Worm (Caenorhabditis elegans) whole organism, L2 larva: Measurements from ENCODE around the gene R102.4.
A peak's percentile ranks its signal among the peaks of the same experiment; 100 is the strongest.

ENCODE experiments used
- C34F6.9 ChIP-seq: fragments of 150-350 bp; optimal IDR thresholded peaks from 2 replicates; lab custom pipeline; 2014; ENCODE audit warnings: missing biosample characterization, missing genetic modification characterization
- F13H6.1 ChIP-seq: sonication (generic microtip); optimal IDR thresholded peaks from 2 replicates; lab custom pipeline; 2016; ENCODE audit warnings: missing genetic modification characterization, missing compliant biosample characterization
- R02D3.7 ChIP-seq: fragments of 150-350 bp; optimal IDR thresholded peaks from 2 replicates; lab custom pipeline; 2014; ENCODE audit warnings: missing biosample characterization, missing genetic modification characterization
- Y55F3AM.14 ChIP-seq: fragments of 200-800 bp; sonication (Bioruptor generic); optimal IDR thresholded peaks from 2 replicates; lab custom pipeline; 2018; ENCODE audit warnings: mild to moderate bottlenecking, missing genetic modification characterization, missing compliant biosample characterization
- ZK546.5 ChIP-seq: sonication (generic microtip); optimal IDR thresholded peaks from 2 replicates; lab custom pipeline; 2017; ENCODE audit warnings: missing biosample characterization, missing genetic modification characterization
- alr-1 ChIP-seq: fragments of 150-350 bp; optimal IDR thresholded peaks from 2 replicates; lab custom pipeline; 2014; ENCODE audit warnings: missing biosample characterization, missing genetic modification characterization
- aly-2 ChIP-seq: fragments of 150-350 bp; optimal IDR thresholded peaks from 2 replicates; lab custom pipeline; 2014; ENCODE audit warnings: missing biosample characterization, missing genetic modification characterization
- blmp-1 ChIP-seq: sonication (generic microtip); optimal IDR thresholded peaks from 2 replicates; lab custom pipeline; 2017; ENCODE audit warnings: missing genetic modification characterization, mild to moderate bottlenecking, missing compliant biosample characterization, antibody characterized with exemption, moderate library complexity; ENCODE audit not compliant: insufficient read depth
- ceh-16 ChIP-seq: fragments of 150-350 bp; optimal IDR thresholded peaks from 2 replicates; lab custom pipeline; 2014; ENCODE audit warnings: missing biosample characterization, missing genetic modification characterization
- ceh-82 ChIP-seq: fragments of 150-350 bp; optimal IDR thresholded peaks from 2 replicates; lab custom pipeline; 2014; ENCODE audit warnings: missing biosample characterization, missing genetic modification characterization
- crh-2 ChIP-seq: sonication (generic microtip); optimal IDR thresholded peaks from 2 replicates; lab custom pipeline; 2017; ENCODE audit warnings: missing biosample characterization, missing genetic modification characterization
- dmd-4 ChIP-seq: sonication (generic microtip); optimal IDR thresholded peaks from 2 replicates; lab custom pipeline; 2017; ENCODE audit warnings: missing biosample characterization, missing genetic modification characterization
- elt-3 ChIP-seq: sonication (generic microtip); optimal IDR thresholded peaks from 2 replicates; lab custom pipeline; 2017; ENCODE audit warnings: missing biosample characterization, missing genetic modification characterization
- fos-1 ChIP-seq: fragments of 150-350 bp; optimal IDR thresholded peaks from 2 replicates; lab custom pipeline; 2014; ENCODE audit warnings: missing biosample characterization, missing genetic modification characterization
- gmeb-1 ChIP-seq: fragments of 150-350 bp; optimal IDR thresholded peaks from 2 replicates; lab custom pipeline; 2014; ENCODE audit warnings: missing biosample characterization, missing genetic modification characterization
- lin-11 ChIP-seq: fragments of 150-350 bp; sonication (generic microtip); optimal IDR thresholded peaks from 2 replicates; lab custom pipeline; 2014; ENCODE audit warnings: missing biosample characterization, missing genetic modification characterization, inconsistent platforms, mixed read lengths
- lin-13 ChIP-seq: fragments of 150-350 bp; optimal IDR thresholded peaks from 2 replicates; lab custom pipeline; 2014; ENCODE audit warnings: missing biosample characterization, missing genetic modification reagents, missing genetic modification characterization
- lin-39 ChIP-seq: fragments of 150-350 bp; optimal IDR thresholded peaks from 2 replicates; lab custom pipeline; 2014; ENCODE audit warnings: missing biosample characterization, missing genetic modification reagents, missing genetic modification characterization
- lsy-2 ChIP-seq, 2 experiments: fragments of 150-350 bp in 1 of 2; sonication (generic microtip) in 1 of 2; optimal IDR thresholded peaks; 2 replicates each; lab custom pipeline; 2014 to 2017; ENCODE audit warnings: missing biosample characterization in 2 of 2, missing genetic modification characterization in 2 of 2
- mab-5 ChIP-seq: fragments of 150-350 bp; optimal IDR thresholded peaks from 2 replicates; lab custom pipeline; 2014; ENCODE audit warnings: missing biosample characterization, missing genetic modification characterization
- mbf-1 ChIP-seq: sonication (generic microtip); optimal IDR thresholded peaks from 2 replicates; lab custom pipeline; 2017; ENCODE audit warnings: missing biosample characterization, missing genetic modification characterization
- mdl-1 ChIP-seq, 2 experiments: fragments of 150-350 bp in 1 of 2; sonication (generic microtip) in 1 of 2; optimal IDR thresholded peaks; 2 replicates each; lab custom pipeline; 2017; ENCODE audit warnings: missing biosample characterization in 2 of 2, missing genetic modification characterization in 2 of 2
- nhr-10 ChIP-seq: sonication (generic microtip); optimal IDR thresholded peaks from 2 replicates; lab custom pipeline; 2017; ENCODE audit warnings: missing biosample characterization, missing genetic modification characterization
- nhr-11 ChIP-seq: fragments of 150-350 bp; optimal IDR thresholded peaks from 2 replicates; lab custom pipeline; 2014; ENCODE audit warnings: missing biosample characterization, missing genetic modification characterization
- nhr-12 ChIP-seq: fragments of 150-350 bp; optimal IDR thresholded peaks from 2 replicates; lab custom pipeline; 2014; ENCODE audit warnings: missing biosample characterization, missing genetic modification characterization
- nhr-129 ChIP-seq: fragments of 150-350 bp; optimal IDR thresholded peaks from 2 replicates; lab custom pipeline; 2014; ENCODE audit warnings: missing biosample characterization, missing genetic modification characterization
- nhr-21 ChIP-seq: fragments of 150-350 bp; optimal IDR thresholded peaks from 2 replicates; lab custom pipeline; 2014; ENCODE audit warnings: missing biosample characterization, missing genetic modification characterization
- nhr-23 ChIP-seq: fragments of 150-350 bp; optimal IDR thresholded peaks from 2 replicates; lab custom pipeline; 2014; ENCODE audit warnings: missing biosample characterization, missing genetic modification reagents, missing genetic modification characterization
- peb-1 ChIP-seq: fragments of 150-350 bp; optimal IDR thresholded peaks from 2 replicates; lab custom pipeline; 2014; ENCODE audit warnings: missing biosample characterization, missing genetic modification characterization
- sem-4 ChIP-seq: fragments of 150-350 bp; optimal IDR thresholded peaks from 2 replicates; lab custom pipeline; 2014; ENCODE audit warnings: missing biosample characterization, missing genetic modification reagents, missing genetic modification characterization
- sma-3 ChIP-seq: sonication (generic microtip); optimal IDR thresholded peaks from 2 replicates; lab custom pipeline; 2016; ENCODE audit warnings: missing genetic modification reagents, missing genetic modification characterization, missing compliant biosample characterization
- sma-9 ChIP-seq, 2 experiments: fragments of 150-350 bp in 1 of 2; sonication (generic microtip) in 1 of 2; optimal IDR thresholded peaks; 2 replicates each; lab custom pipeline; 2014 to 2016; ENCODE audit warnings: missing genetic modification characterization in 2 of 2, mild to moderate bottlenecking in 1 of 2, missing biosample characterization in 1 of 2, missing compliant biosample characterization in 1 of 2, missing genetic modification reagents in 1 of 2, moderate library complexity in 1 of 2
- snpc-4 ChIP-seq: fragments of 150-350 bp; optimal IDR thresholded peaks from 2 replicates; lab custom pipeline; 2014; ENCODE audit warnings: missing biosample characterization, missing genetic modification characterization
- unc-39 ChIP-seq: fragments of 150-350 bp; optimal IDR thresholded peaks from 2 replicates; lab custom pipeline; 2014; ENCODE audit warnings: missing biosample characterization, missing genetic modification characterization
- unc-55 ChIP-seq: fragments of 150-350 bp; sonication (generic microtip); optimal IDR thresholded peaks from 3 replicates; lab custom pipeline; 2014; ENCODE audit warnings: missing biosample characterization, missing genetic modification reagents, missing genetic modification characterization
- unc-62 ChIP-seq: fragments of 150-350 bp; optimal IDR thresholded peaks from 2 replicates; lab custom pipeline; 2014; ENCODE audit warnings: missing biosample characterization, missing genetic modification reagents, missing genetic modification characterization
- zag-1 ChIP-seq: fragments of 150-350 bp; optimal IDR thresholded peaks from 2 replicates; lab custom pipeline; 2014; ENCODE audit warnings: missing biosample characterization, missing genetic modification characterization
- ztf-1 ChIP-seq: fragments of 200-800 bp; sonication (Bioruptor generic); conservative IDR thresholded peaks from 2 replicates; pipeline ENCODE4 v1.3.6; 2022; ENCODE audit warnings: missing genetic modification characterization, missing compliant biosample characterization

R102.4 gene

DNA sequence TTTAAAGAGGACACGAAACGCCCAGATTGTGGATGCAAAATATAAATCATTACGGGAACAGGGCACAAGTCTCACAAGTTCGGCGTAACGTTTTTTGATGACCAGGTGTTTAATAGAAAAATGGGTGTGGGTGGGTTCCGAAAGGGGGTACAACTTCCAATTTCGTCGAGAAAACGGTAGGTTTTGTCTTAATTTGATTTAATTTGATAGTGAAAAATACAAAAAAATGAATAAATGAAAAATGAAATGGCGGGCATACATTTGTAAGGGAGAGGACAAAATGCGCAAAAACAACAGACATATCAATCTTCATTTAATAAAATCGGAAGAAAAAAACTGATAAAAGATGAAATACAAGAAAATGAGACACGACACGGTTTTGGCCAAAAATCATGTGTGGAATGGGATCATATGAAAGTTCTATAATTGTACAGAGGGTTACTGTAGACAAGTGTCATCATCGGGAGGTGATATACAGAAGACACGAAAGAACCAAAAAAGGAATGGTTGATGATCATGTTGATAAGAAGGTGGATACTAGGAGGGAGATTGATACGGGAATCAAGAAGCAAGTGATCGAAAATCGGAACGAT, 6.9 kb upstream of the R102.4 start:
- peak; percentile 15 for TF ChIP-seq nhr-129 (tag; lab: Kevin White, UChicago)
- TF ChIP-seq snpc-4 (tag; lab: Kevin White, UChicago) = no peak
- TF ChIP-seq nhr-21 (tag; lab: Kevin White, UChicago) = peak; percentile 60
- peak; percentile 62 for TF ChIP-seq sma-9 (GFP tag; optimal IDR thresholded peaks at IDR 0.05; lab: Kevin White, UChicago)
- no peak for TF ChIP-seq sma-9 (tag; optimal IDR thresholded peaks at IDR 0.05; lab: Kevin White, UChicago)
- TF ChIP-seq fos-1 (tag; lab: Kevin White, UChicago) = peak; percentile 12
- no peak for TF ChIP-seq lin-11
- TF ChIP-seq sma-3 (GFP tag; lab: Kevin White, UChicago) = peak; percentile 28

DNA sequence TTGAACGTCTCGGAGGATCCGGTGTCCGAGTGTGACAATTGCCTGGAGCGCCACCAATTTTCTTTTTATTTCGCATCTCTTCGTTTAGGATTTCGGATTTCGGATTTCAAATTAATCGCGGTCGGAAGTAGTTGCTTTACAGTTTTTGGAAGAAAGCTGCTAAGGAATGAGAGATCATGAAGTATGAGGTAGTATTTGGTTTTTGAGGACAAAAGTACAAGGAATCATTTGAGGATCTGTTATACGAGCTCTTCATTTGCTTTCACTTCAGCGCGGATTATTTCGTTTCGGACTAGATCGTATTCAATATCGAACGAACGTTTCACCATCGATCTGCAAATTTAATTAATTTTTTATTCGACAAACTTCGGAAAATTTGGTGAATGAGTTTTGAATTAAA, 4.6 kb upstream of the R102.4 start, which contains the start of gene R102.11:
Gene R102.11 (minus strand): TSS at position 101 of the 400 bp plus-strand sequence.
- TF ChIP-seq crh-2 (tag; lab: Kevin White, UChicago) (no peak), zag-1 (tag; lab: Kevin White, UChicago) (no peak), R02D3.7 (no peak), mbf-1 (tag; lab: Kevin White, UChicago) (no peak), unc-55 (GFP tag; lab: Kevin White, UChicago) (no peak), nhr-10 (tag; lab: Kevin White, UChicago) (no peak), lsy-2 (tag; optimal IDR thresholded peaks at IDR 0.05; lab: Kevin White, UChicago) (no peak), peb-1 (tag; lab: Kevin White, UChicago) (no peak), lin-13 (GFP tag; lab: Kevin White, UChicago) (no peak), sem-4 (tag; lab: Kevin White, UChicago) (no peak), nhr-12 (tag; lab: Kevin White, UChicago) (no peak), ztf-1 (GFP tag; lab: Robert Waterston, UW) (no peak), unc-62 (GFP tag; lab: Kevin White, UChicago) (no peak), ceh-16 (tag; lab: Kevin White, UChicago) (no peak), nhr-21 (tag; lab: Kevin White, UChicago) (no peak), blmp-1 (no peak), mdl-1 (tag; optimal IDR thresholded peaks at IDR 0.05; lab: Kevin White, UChicago) (no peak), ZK546.5 (tag; lab: Kevin White, UChicago) (no peak), nhr-11 (tag; lab: Kevin White, UChicago) (no peak), Y55F3AM.14 (GFP tag; lab: Kevin White, UChicago) (no peak)

DNA sequence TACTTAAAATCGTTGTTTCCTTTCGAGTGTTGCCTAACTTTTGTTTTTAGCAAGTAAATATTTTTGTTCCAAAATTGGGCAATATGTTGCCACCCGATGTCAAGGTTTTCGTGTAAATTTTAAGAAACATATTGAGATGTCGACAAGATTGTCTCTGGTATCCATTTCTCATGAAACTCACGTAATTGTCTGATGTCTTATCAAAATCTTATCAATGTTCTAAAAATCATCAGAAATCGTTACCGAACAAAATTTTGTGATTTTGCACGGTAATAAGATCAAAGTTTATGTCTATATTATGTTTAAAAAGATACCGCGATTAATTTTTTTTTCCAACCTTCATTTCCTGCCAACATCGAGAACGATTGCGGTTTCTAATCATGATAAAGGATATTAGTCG, 3.9 kb upstream of the R102.4 start:
- TF ChIP-seq nhr-10 (tag; lab: Kevin White, UChicago) = no peak
- no peak for TF ChIP-seq snpc-4 (tag; lab: Kevin White, UChicago)
- no peak for TF ChIP-seq alr-1 (tag; lab: Kevin White, UChicago)
- no peak for TF ChIP-seq ceh-16 (tag; lab: Kevin White, UChicago)
- TF ChIP-seq ceh-82 = no peak
- no peak for TF ChIP-seq nhr-23 (tag; lab: Kevin White, UChicago)
- no peak for TF ChIP-seq C34F6.9 (tag; lab: Kevin White, UChicago)
- no peak for TF ChIP-seq dmd-4
- no peak for TF ChIP-seq elt-3 (tag; lab: Kevin White, UChicago)
- no peak for TF ChIP-seq gmeb-1 (tag; lab: Kevin White, UChicago)
- no peak for TF ChIP-seq lin-39 (tag; lab: Kevin White, UChicago)
- TF ChIP-seq mdl-1 (tag; optimal IDR thresholded peaks at IDR 0.05; lab: Kevin White, UChicago) = no peak
- no peak for TF ChIP-seq lin-13 (GFP tag; lab: Kevin White, UChicago)
- TF ChIP-seq lin-11 = no peak
- no peak for TF ChIP-seq unc-62 (GFP tag; lab: Kevin White, UChicago)
- TF ChIP-seq zag-1 (tag; lab: Kevin White, UChicago) = no peak
- TF ChIP-seq fos-1 (tag; lab: Kevin White, UChicago) = no peak
- TF ChIP-seq, all 48 proteins: peak for 0

- TF ChIP-seq aly-2 (tag; lab: Kevin White, UChicago) (no peak), mbf-1 (tag; lab: Kevin White, UChicago) (no peak), sma-9 (GFP tag; optimal IDR thresholded peaks at IDR 0.05; lab: Kevin White, UChicago) (no peak), sma-9 (tag; optimal IDR thresholded peaks at IDR 0.05; lab: Kevin White, UChicago) (no peak), unc-55 (GFP tag; lab: Kevin White, UChicago) (no peak), alr-1 (tag; lab: Kevin White, UChicago) (no peak), C34F6.9 (tag; lab: Kevin White, UChicago) (no peak), nhr-11 (tag; lab: Kevin White, UChicago) (no peak), unc-39 (tag; lab: Kevin White, UChicago) (no peak), ceh-82 (no peak), mab-5 (tag; lab: Kevin White, UChicago) (no peak), unc-62 (GFP tag; lab: Kevin White, UChicago) (no peak), lin-39 (tag; lab: Kevin White, UChicago) (no peak), nhr-23 (tag; lab: Kevin White, UChicago) (no peak), ztf-1 (GFP tag; lab: Robert Waterston, UW) (no peak), F13H6.1 (tag; lab: Kevin White, UChicago) (no peak), dmd-4 (no peak), nhr-10 (tag; lab: Kevin White, UChicago) (no peak), zag-1 (tag; lab: Kevin White, UChicago) (no peak)
Observed at ce11 chrIV:10698486-10698885, 3.4 kb upstream of the R102.4 start.
